Worm (Caenorhabditis elegans) whole organism, late embryonic: ENCODE measurements around the gene fut-1.

Experiments
- K02D7.2 ChIP-seq: sonication (generic microtip); optimal IDR thresholded peaks from 2 replicates; lab custom pipeline; 2017; ENCODE audit warnings: mild to moderate bottlenecking, missing genetic modification characterization, missing compliant biosample characterization
- ama-1 ChIP-seq: fragments of 150-350 bp; optimal IDR thresholded peaks from 2 replicates; lab custom pipeline; 2014
- ceh-14 ChIP-seq: sonication (generic microtip); optimal IDR thresholded peaks from 2 replicates; lab custom pipeline; 2016; ENCODE audit warnings: missing genotype, missing genetic modification characterization, missing compliant biosample characterization
- ceh-2 ChIP-seq: sonication (generic microtip); optimal IDR thresholded peaks from 2 replicates; lab custom pipeline; 2016; ENCODE audit warnings: missing genotype, missing genetic modification characterization, missing compliant biosample characterization
- ceh-22 ChIP-seq: sonication (generic microtip); optimal IDR thresholded peaks from 2 replicates; lab custom pipeline; 2017; ENCODE audit warnings: missing biosample characterization, missing genetic modification characterization
- ceh-34 ChIP-seq: sonication (generic microtip); optimal IDR thresholded peaks from 2 replicates; lab custom pipeline; 2016; ENCODE audit warnings: mild to moderate bottlenecking, missing genetic modification characterization, missing compliant biosample characterization
- ceh-45 ChIP-seq: fragments of 200-800 bp; sonication (Bioruptor generic); IDR thresholded peaks from 2 replicates; pipeline ENCODE4 v1.3.6; 2022; ENCODE audit warnings: missing genetic modification reagents, missing genetic modification characterization, missing compliant biosample characterization
- ceh-48 ChIP-seq: sonication (generic microtip); optimal IDR thresholded peaks from 2 replicates; lab custom pipeline; 2016; ENCODE audit warnings: missing genetic modification characterization, inconsistent platforms, missing compliant biosample characterization
- ceh-6 ChIP-seq: fragments of 200-800 bp; sonication (Bioruptor generic); optimal IDR thresholded peaks from 2 replicates; lab custom pipeline; 2018; ENCODE audit warnings: mild to moderate bottlenecking, missing genetic modification characterization, missing compliant biosample characterization
- che-1 ChIP-seq: sonication (generic microtip); optimal IDR thresholded peaks from 2 replicates; lab custom pipeline; 2016; ENCODE audit warnings: mild to moderate bottlenecking, missing genetic modification characterization, missing compliant biosample characterization
- elt-2 ChIP-seq: sonication (generic microtip); optimal IDR thresholded peaks from 2 replicates; lab custom pipeline; 2016; ENCODE audit warnings: missing genetic modification reagents, missing genetic modification characterization, missing compliant biosample characterization
- elt-4 ChIP-seq: sonication (generic microtip); optimal IDR thresholded peaks from 2 replicates; lab custom pipeline; 2016; ENCODE audit warnings: missing genetic modification characterization, missing compliant biosample characterization
- ets-4 ChIP-seq: sonication (generic microtip); optimal IDR thresholded peaks from 2 replicates; lab custom pipeline; 2016; ENCODE audit warnings: missing genetic modification characterization, missing compliant biosample characterization
- eyg-1 ChIP-seq: sonication (generic microtip); optimal IDR thresholded peaks from 2 replicates; lab custom pipeline; 2016; ENCODE audit warnings: missing genotype, missing genetic modification characterization, missing compliant biosample characterization
- hlh-13 ChIP-seq: fragments of 200-800 bp; sonication (Bioruptor generic); optimal IDR thresholded peaks from 2 replicates; lab custom pipeline; 2018; ENCODE audit warnings: mild to moderate bottlenecking, missing genetic modification characterization, missing compliant biosample characterization
- hlh-8 ChIP-seq: sonication (generic microtip); optimal IDR thresholded peaks from 2 replicates; lab custom pipeline; 2016; ENCODE audit warnings: missing genotype, missing genetic modification characterization, missing compliant biosample characterization
- lim-6 ChIP-seq: sonication (generic microtip); optimal IDR thresholded peaks from 2 replicates; lab custom pipeline; 2016; ENCODE audit warnings: missing genetic modification characterization, missing compliant biosample characterization
- mec-3 ChIP-seq: sonication (generic microtip); optimal IDR thresholded peaks from 2 replicates; lab custom pipeline; 2016; ENCODE audit warnings: borderline replicate concordance, missing genetic modification characterization, missing compliant biosample characterization
- nhr-232 ChIP-seq: sonication (generic microtip); optimal IDR thresholded peaks from 2 replicates; lab custom pipeline; 2016; ENCODE audit warnings: missing genetic modification characterization, missing compliant biosample characterization
- npax-4 ChIP-seq: sonication (generic microtip); optimal IDR thresholded peaks from 2 replicates; lab custom pipeline; 2016; ENCODE audit warnings: missing genetic modification characterization, missing compliant biosample characterization
- odd-2 ChIP-seq: sonication (generic microtip); optimal IDR thresholded peaks from 2 replicates; lab custom pipeline; 2017; ENCODE audit warnings: antibody characterized with exemption, mild to moderate bottlenecking, missing genetic modification characterization, missing compliant biosample characterization
- pax-1 ChIP-seq: fragments of 150-350 bp; optimal IDR thresholded peaks from 2 replicates; lab custom pipeline; 2014; ENCODE audit warnings: missing biosample characterization, missing genetic modification characterization
- pha-4 ChIP-seq: fragments of 150-350 bp; optimal IDR thresholded peaks from 2 replicates; lab custom pipeline; 2018; ENCODE audit warnings: missing biosample characterization, missing genetic modification reagents, missing genetic modification characterization
- pqm-1 ChIP-seq: sonication (generic microtip); optimal IDR thresholded peaks from 2 replicates; lab custom pipeline; 2016; ENCODE audit warnings: missing genetic modification characterization, missing compliant biosample characterization
- ref-2 ChIP-seq: sonication (generic microtip); optimal IDR thresholded peaks from 2 replicates; lab custom pipeline; 2016; ENCODE audit warnings: missing genetic modification characterization, missing compliant biosample characterization
- sdc-2 ChIP-seq: sonication (generic microtip); optimal IDR thresholded peaks from 2 replicates; lab custom pipeline; 2016; ENCODE audit warnings: missing genotype, missing genetic modification characterization, missing compliant biosample characterization
- sox-4 ChIP-seq: sonication (generic microtip); optimal IDR thresholded peaks from 2 replicates; lab custom pipeline; 2017; ENCODE audit warnings: mild to moderate bottlenecking, missing genetic modification characterization, inconsistent platforms, missing compliant biosample characterization
- tbx-7 ChIP-seq: sonication (generic microtip); optimal IDR thresholded peaks from 2 replicates; lab custom pipeline; 2016; ENCODE audit warnings: missing genotype, missing genetic modification characterization, missing compliant biosample characterization
- ttx-3 ChIP-seq: sonication (generic microtip); optimal IDR thresholded peaks from 2 replicates; lab custom pipeline; 2016; ENCODE audit warnings: missing genetic modification reagents, missing genetic modification characterization, missing compliant biosample characterization
- unc-3 ChIP-seq, 2 experiments: fragments of 200-800 bp in 1 of 2; sonication (Bioruptor generic) in 1 of 2; sonication (generic microtip) in 1 of 2; conservative IDR thresholded peaks in 1 of 2; optimal IDR thresholded peaks in 1 of 2; 2 replicates each; pipeline versions ENCODE4 v1.3.6 to Lab custom; 2016 to 2022; ENCODE audit warnings: missing compliant biosample characterization in 2 of 2, missing genetic modification characterization in 2 of 2, missing genetic modification reagents in 1 of 2
- unc-55 ChIP-seq: sonication (generic microtip); optimal IDR thresholded peaks from 2 replicates; lab custom pipeline; 2017; ENCODE audit warnings: missing biosample characterization, missing genetic modification reagents, missing genetic modification characterization
- unc-86 ChIP-seq: sonication (generic microtip); optimal IDR thresholded peaks from 2 replicates; lab custom pipeline; 2016; ENCODE audit warnings: missing genetic modification characterization, missing compliant biosample characterization
- zip-5 ChIP-seq: sonication (generic microtip); optimal IDR thresholded peaks from 2 replicates; lab custom pipeline; 2016; ENCODE audit warnings: missing genetic modification characterization, missing compliant biosample characterization

Gene fut-1

DNA sequence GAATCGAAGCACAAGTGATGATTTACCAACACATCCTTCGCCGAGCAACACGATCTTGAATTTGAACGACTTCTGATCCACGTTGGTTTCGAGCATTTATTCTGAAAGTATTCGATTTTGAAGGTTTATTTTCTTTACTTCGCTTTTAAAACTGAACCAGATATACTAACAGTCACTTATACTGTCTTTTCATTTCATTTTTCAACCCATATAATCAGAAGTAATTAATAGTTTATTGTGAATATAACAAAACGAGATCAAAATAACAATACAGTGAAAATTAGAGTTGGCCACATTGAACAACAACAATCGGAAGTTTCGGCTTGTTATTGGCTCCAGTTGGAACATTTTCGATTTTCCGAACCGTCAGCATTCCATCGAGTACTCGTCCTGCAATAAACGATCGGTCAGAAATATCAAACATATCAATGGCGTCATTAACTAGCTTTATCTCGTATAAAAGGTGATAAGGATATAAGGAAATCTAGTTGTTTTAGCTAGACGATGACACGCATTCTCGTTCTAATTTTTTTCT, 44.4 kb downstream of the fut-1 start, which contains the start of the genes rab-21 and T01B7.13:
rab-21 (minus strand) TSS at position 101 of the 535 bp plus-strand sequence.
T01B7.13 (plus strand) TSS at position 485 of the 535 bp plus-strand sequence.
- no peak for TF ChIP-seq npax-4 (tag; lab: Kevin White, UChicago)
- TF ChIP-seq ceh-48 (tag; lab: Kevin White, UChicago), result no peak
- TF ChIP-seq tbx-7, result no peak
- no peak for TF ChIP-seq ceh-45 (GFP tag; lab: Robert Waterston, UW)
- no peak for TF ChIP-seq ceh-34 (tag; lab: Kevin White, UChicago)
- no peak for TF ChIP-seq mec-3 (tag; lab: Kevin White, UChicago)
- TF ChIP-seq lim-6 (tag; lab: Kevin White, UChicago), result no peak
- TF ChIP-seq pha-4, result no peak
- TF ChIP-seq sox-4, result no peak
- no peak for TF ChIP-seq elt-4
- no peak for TF ChIP-seq unc-3 (GFP tag; conservative IDR thresholded peaks at IDR 0.05; lab: Robert Waterston, UW)
- no peak for TF ChIP-seq unc-3 (tag; optimal IDR thresholded peaks at IDR 0.05; lab: Kevin White, UChicago)
- TF ChIP-seq ceh-14 (tag; lab: Kevin White, UChicago), result no peak
- no peak for TF ChIP-seq ceh-6
- no peak for TF ChIP-seq hlh-8
- no peak for TF ChIP-seq hlh-13 (GFP tag; lab: Kevin White, UChicago)
- no peak for TF ChIP-seq eyg-1 (tag; lab: Kevin White, UChicago)
- TF ChIP-seq ttx-3 (tag; lab: Kevin White, UChicago), result no peak
- no peak for TF ChIP-seq sdc-2 (tag; lab: Kevin White, UChicago)

- TF ChIP-seq unc-55 (GFP tag; lab: Kevin White, UChicago) (no peak), ceh-2 (no peak), K02D7.2 (tag; lab: Kevin White, UChicago) (no peak), zip-5 (tag; lab: Kevin White, UChicago) (no peak), ama-1 (lab: Kevin White, UChicago) (no peak), hlh-8 (no peak), sdc-2 (tag; lab: Kevin White, UChicago) (no peak), ref-2 (no peak), ceh-22 (no peak), che-1 (tag; lab: Kevin White, UChicago) (no peak), ttx-3 (tag; lab: Kevin White, UChicago) (no peak), pqm-1 (no peak), ceh-6 (no peak), elt-2 (tag; lab: Kevin White, UChicago) (no peak)
These were observed 49.1 kb downstream of the fut-1 start, which contains the start of gene srg-15 for ce11 chrII:8710317-8710716. TSS of gene srg-15 (minus strand) at chrII:8710417.

DNA sequence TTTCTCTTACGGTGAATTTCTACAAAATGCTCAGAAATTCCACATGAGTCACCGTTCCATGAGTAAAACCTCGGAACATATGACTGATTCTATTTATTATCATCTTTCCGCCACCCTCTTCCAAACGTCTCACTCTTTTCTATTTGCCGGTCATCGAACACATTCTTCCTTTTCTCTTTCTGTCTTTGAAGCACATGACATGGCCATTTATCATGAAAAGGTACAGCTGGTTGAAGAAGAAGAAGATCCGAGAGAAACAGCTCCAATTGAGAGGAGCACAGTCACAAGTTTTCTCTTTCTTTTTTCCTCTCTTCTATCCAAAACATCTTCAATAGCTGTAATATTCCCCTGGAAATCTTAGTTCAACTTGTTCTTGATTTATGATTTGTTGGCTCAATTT, 52.4 kb downstream of the fut-1 start, which contains the start of gene cup-16:
cup-16 (plus strand) TSS at position 132 of the 400 bp plus-strand sequence.
- TF ChIP-seq lim-6 (tag; lab: Kevin White, UChicago), result no peak
- TF ChIP-seq ceh-48 (tag; lab: Kevin White, UChicago), result no peak
- no peak for TF ChIP-seq hlh-8
- TF ChIP-seq ets-4 (tag; lab: Kevin White, UChicago), result no peak
- no peak for TF ChIP-seq pax-1
- no peak for TF ChIP-seq odd-2 (tag; lab: Kevin White, UChicago)
- TF ChIP-seq nhr-232 (tag; lab: Kevin White, UChicago), result no peak
- TF ChIP-seq che-1 (tag; lab: Kevin White, UChicago), result no peak
- TF ChIP-seq, all 69 proteins: peak for 0

ce11 chrII:8704413-8704874, 54.9 kb downstream of the fut-1 start, which contains the start of gene prx-5:
TSS of gene prx-5 (plus strand) at chrII:8704824.
- TF ChIP-seq ama-1 (lab: Kevin White, UChicago) (no peak), unc-86 (no peak), elt-2 (tag; lab: Kevin White, UChicago) (peak; percentile 72)
